Fruit fly (Drosophila melanogaster): ENCODE results near the gene Ype.

The Ype gene

DNA sequence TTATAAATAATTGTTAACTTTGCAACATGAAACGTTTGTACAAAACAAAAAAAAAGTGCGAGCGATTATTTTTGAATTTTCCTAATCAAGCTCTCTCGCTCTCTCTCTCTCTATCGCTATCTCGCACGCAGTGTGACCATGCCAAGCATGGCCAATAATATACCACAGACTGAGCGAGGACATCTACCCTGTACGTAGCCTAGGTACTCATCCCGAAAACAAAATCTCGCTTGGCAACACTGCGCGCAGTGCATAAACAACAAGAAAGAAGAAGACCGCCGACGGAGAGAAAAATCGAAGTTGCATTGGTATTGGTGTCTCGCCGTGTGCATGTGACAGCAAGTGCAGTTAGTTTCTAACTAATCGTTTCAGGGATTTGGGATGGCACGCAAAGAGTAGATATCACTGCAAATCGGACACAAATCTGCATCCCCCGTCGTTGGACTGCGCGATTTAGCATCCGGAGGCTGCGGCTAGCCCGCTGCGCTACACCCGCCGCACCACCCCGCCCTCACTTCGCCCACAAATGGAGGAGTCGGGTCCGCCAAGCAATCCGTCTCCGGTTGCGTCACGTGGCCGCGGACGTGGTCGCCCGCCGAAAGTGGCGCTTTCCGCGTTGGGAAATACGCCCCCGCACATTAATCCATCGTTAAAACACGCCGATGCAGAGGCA lies 25.9 kb upstream of the Ype start, which contains the start of the genes CG1998 and Set2 (continued):
- TF ChIP-seq fd102C (GFP tag; optimal IDR thresholded peaks at IDR 0.05) = no peak
- peak; percentile 98 for TF ChIP-seq CG17385 (GFP tag; optimal IDR thresholded peaks at IDR 0.05)
- peak; percentile 47; the same call in 1 of the 2 replicates for TF ChIP-seq amos (GFP tag; IDR thresholded peaks at IDR 0.05; ENCODE audit: partially characterized antibody)
- TF ChIP-seq Max (GFP tag; optimal IDR thresholded peaks at IDR 0.05) = no peak
- peak; percentile 98 for TF ChIP-seq gfzf (GFP tag; optimal IDR thresholded peaks at IDR 0.05)
- TF ChIP-seq CG1647 (GFP tag; optimal IDR thresholded peaks at IDR 0.05) = no peak
- no peak for TF ChIP-seq Hr3 (GFP tag; optimal IDR thresholded peaks at IDR 0.05)
- peak; percentile 82 for TF ChIP-seq CG10321 (GFP tag; IDR thresholded peaks at IDR 0.05)
- peak; percentile 27; the same call in 1 of the 2 replicates for TF ChIP-seq bbx (GFP tag; IDR thresholded peaks at IDR 0.05; ENCODE audit: partially characterized antibody)
- TF ChIP-seq pzg (GFP tag; optimal IDR thresholded peaks at IDR 0.05) = peak; percentile 98
- no peak for TF ChIP-seq CG10979 (tag; optimal IDR thresholded peaks at IDR 0.05)
- TF ChIP-seq CG13624 (GFP tag; optimal IDR thresholded peaks at IDR 0.05) = peak; percentile 57
- peak; percentile 84 for TF ChIP-seq CG15514 (GFP tag; optimal IDR thresholded peaks at IDR 0.05)
- TF ChIP-seq CG7357 (GFP tag; IDR thresholded peaks at IDR 0.05) = no peak
- peak; percentile 29; the same call in 1 of the 2 replicates for TF ChIP-seq Ptx1 (GFP tag; IDR thresholded peaks at IDR 0.05)
- no peak for TF ChIP-seq gce (GFP tag; IDR thresholded peaks at IDR 0.05)
- no peak for TF ChIP-seq Lpt (GFP tag; optimal IDR thresholded peaks at IDR 0.05)
- TF ChIP-seq unpg (GFP tag; optimal IDR thresholded peaks at IDR 0.05) = no peak
- no peak for TF ChIP-seq psq (GFP tag; optimal IDR thresholded peaks at IDR 0.05)
- no peak for TF ChIP-seq CG6689 (GFP tag; IDR thresholded peaks at IDR 0.05)
- TF ChIP-seq lbe (GFP tag; optimal IDR thresholded peaks at IDR 0.05) = no peak
- TF ChIP-seq CG9215 (GFP tag; IDR thresholded peaks at IDR 0.05) = peak; percentile 85
- TF ChIP-seq zfh1 (GFP tag; IDR thresholded peaks at IDR 0.05) = no peak; the same call in 2 of the 3 replicates
- no peak for TF ChIP-seq Ssrp (tag; optimal IDR thresholded peaks at IDR 0.05)
- TF ChIP-seq ftz-f1 (GFP tag; optimal IDR thresholded peaks at IDR 0.05) = peak; percentile 93
- no peak for TF ChIP-seq CG7271 (tag; optimal IDR thresholded peaks at IDR 0.05)
- peak; percentile 66; the same call in 2 of the 3 replicates for TF ChIP-seq Opbp (GFP tag; IDR thresholded peaks at IDR 0.05; ENCODE audit: partially characterized antibody)
- TF ChIP-seq Hr51 (GFP tag; optimal IDR thresholded peaks at IDR 0.05) = no peak
- TF ChIP-seq CG11696 (GFP tag; IDR thresholded peaks at IDR 0.05) = no peak
- TF ChIP-seq crc (GFP tag; optimal IDR thresholded peaks at IDR 0.05) = no peak
- TF ChIP-seq tap (tag; optimal IDR thresholded peaks at IDR 0.05) = no peak
- no peak for TF ChIP-seq Hr39 (optimal IDR thresholded peaks at IDR 0.05)
- TF ChIP-seq Elba2 (GFP tag; optimal IDR thresholded peaks at IDR 0.05) = peak; percentile 67
- TF ChIP-seq CTCF (GFP tag; optimal IDR thresholded peaks at IDR 0.05) = peak; percentile 45
- no peak for TF ChIP-seq CG3163 (GFP tag; optimal IDR thresholded peaks at IDR 0.05)
- TF ChIP-seq vvl (GFP tag; IDR thresholded peaks at IDR 0.05) = peak; percentile 44
- peak; percentile 54 for TF ChIP-seq Abd-B (GFP tag; optimal IDR thresholded peaks at IDR 0.05)
- TF ChIP-seq vfl (GFP tag; optimal IDR thresholded peaks at IDR 0.05) = peak; percentile 10
- peak; percentile 94 for TF ChIP-seq Med (GFP tag)
- 0 out of 2 replicates have a peak, but pooled peaks have one; percentile 22 for TF ChIP-seq ssp (GFP tag; IDR thresholded peaks at IDR 0.05)
- no peak for TF ChIP-seq peb (GFP tag; IDR thresholded peaks at IDR 0.05)
- TF ChIP-seq CG15479 (GFP tag; optimal IDR thresholded peaks at IDR 0.05) = no peak
- TF ChIP-seq CG33557 (GFP tag; optimal IDR thresholded peaks at IDR 0.05) = no peak
- TF ChIP-seq nerfin-1 (tag; optimal IDR thresholded peaks at IDR 0.05) = peak; percentile 41
- TF ChIP-seq mld (GFP tag; IDR thresholded peaks at IDR 0.05; ENCODE audit: partially characterized antibody) = no peak
- peak; percentile 57; the same call in 2 of the 3 replicates for TF ChIP-seq ken (GFP tag; IDR thresholded peaks at IDR 0.05)
- TF ChIP-seq az2 (GFP tag; optimal IDR thresholded peaks at IDR 0.05) = no peak
- peak; percentile 84 for TF ChIP-seq cg (GFP tag; optimal IDR thresholded peaks at IDR 0.05)
- TF ChIP-seq org-1 (GFP tag; optimal IDR thresholded peaks at IDR 0.05) = no peak
- TF ChIP-seq CG2678 (tag; optimal IDR thresholded peaks at IDR 0.05) = no peak
